Fruit fly (Drosophila melanogaster) Kc167 (cell line): ENCODE results near the gene CG7518.

Source experiments
- Myc ChIP-seq: fragments of >200 bp; optimal IDR thresholded peaks from 2 replicates; lab custom pipeline; 2017; ENCODE audit warnings: missing external identifiers
- Sin3A ChIP-seq: fragments of >200 bp; optimal IDR thresholded peaks from 2 replicates; lab custom pipeline; 2018; ENCODE audit warnings: missing external identifiers
- h ChIP-seq: fragments of >200 bp; optimal IDR thresholded peaks from 3 replicates; lab custom pipeline; 2018; ENCODE audit warnings: missing external identifiers
- insv ChIP-seq: fragments of >200 bp; optimal IDR thresholded peaks from 3 replicates; lab custom pipeline; 2018; ENCODE audit warnings: missing external identifiers
- psq ChIP-seq: fragments of >200 bp; optimal IDR thresholded peaks from 2 replicates; lab custom pipeline; 2017; ENCODE audit warnings: missing external identifiers
- ttk ChIP-seq: sonication (Bioruptor generic); optimal IDR thresholded peaks from 2 replicates; lab custom pipeline; 2017; ENCODE audit warnings: missing external identifiers

DNA sequence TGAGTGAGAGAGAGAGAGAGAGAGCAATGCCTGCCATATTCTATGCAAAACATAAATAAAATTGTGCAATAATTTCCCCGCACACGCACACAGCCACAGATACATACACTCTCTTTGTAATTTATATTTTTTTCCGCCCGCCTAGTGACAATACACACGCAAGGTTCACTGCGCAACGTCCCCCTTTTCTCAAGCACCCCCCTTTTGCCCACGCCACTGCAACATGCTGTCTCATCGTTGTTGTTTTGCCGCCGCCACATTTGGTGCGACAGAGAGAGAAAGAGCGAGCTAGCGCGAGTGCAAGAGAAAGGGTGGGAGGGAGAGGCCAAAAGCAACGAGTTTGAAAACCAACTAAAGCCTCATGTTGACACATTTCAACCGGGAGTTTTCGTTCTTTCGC, 14.5 kb downstream of the CG7518 start:
- TF ChIP-seq psq, result no peak
- TF ChIP-seq insv (lab: Kevin White, UChicago), result no peak
- no peak for TF ChIP-seq Myc
- no peak for TF ChIP-seq h
- TF ChIP-seq ttk, result no peak
- TF ChIP-seq Sin3A, result no peak
